Worm (Caenorhabditis elegans) whole organism, L2 larva: Measurements from ENCODE around the gene gcc-1.

ENCODE experiments used
- C34F6.9 ChIP-seq: fragments of 150-350 bp; optimal IDR thresholded peaks from 2 replicates; lab custom pipeline; 2014; ENCODE audit warnings: missing biosample characterization, missing genetic modification characterization
- Y55F3AM.14 ChIP-seq: fragments of 200-800 bp; sonication (Bioruptor generic); optimal IDR thresholded peaks from 2 replicates; lab custom pipeline; 2018; ENCODE audit warnings: mild to moderate bottlenecking, missing genetic modification characterization, missing compliant biosample characterization
- blmp-1 ChIP-seq: sonication (generic microtip); optimal IDR thresholded peaks from 2 replicates; lab custom pipeline; 2017; ENCODE audit warnings: missing genetic modification characterization, mild to moderate bottlenecking, missing compliant biosample characterization, antibody characterized with exemption, moderate library complexity; ENCODE audit not compliant: insufficient read depth
- ceh-16 ChIP-seq: fragments of 150-350 bp; optimal IDR thresholded peaks from 2 replicates; lab custom pipeline; 2014; ENCODE audit warnings: missing biosample characterization, missing genetic modification characterization
- ceh-82 ChIP-seq: fragments of 150-350 bp; optimal IDR thresholded peaks from 2 replicates; lab custom pipeline; 2014; ENCODE audit warnings: missing biosample characterization, missing genetic modification characterization
- crh-2 ChIP-seq: sonication (generic microtip); optimal IDR thresholded peaks from 2 replicates; lab custom pipeline; 2017; ENCODE audit warnings: missing biosample characterization, missing genetic modification characterization
- dmd-4 ChIP-seq: sonication (generic microtip); optimal IDR thresholded peaks from 2 replicates; lab custom pipeline; 2017; ENCODE audit warnings: missing biosample characterization, missing genetic modification characterization
- egl-27 ChIP-seq: sonication (generic microtip); optimal IDR thresholded peaks from 3 replicates; lab custom pipeline; 2017; ENCODE audit warnings: missing biosample characterization, missing genetic modification reagents, missing genetic modification characterization
- elt-1 ChIP-seq: fragments of 150-350 bp; optimal IDR thresholded peaks from 2 replicates; lab custom pipeline; 2014; ENCODE audit warnings: missing biosample characterization, missing genetic modification characterization
- elt-3 ChIP-seq: sonication (generic microtip); optimal IDR thresholded peaks from 2 replicates; lab custom pipeline; 2017; ENCODE audit warnings: missing biosample characterization, missing genetic modification characterization
- fos-1 ChIP-seq: fragments of 150-350 bp; optimal IDR thresholded peaks from 2 replicates; lab custom pipeline; 2014; ENCODE audit warnings: missing biosample characterization, missing genetic modification characterization
- lin-13 ChIP-seq: fragments of 150-350 bp; optimal IDR thresholded peaks from 2 replicates; lab custom pipeline; 2014; ENCODE audit warnings: missing biosample characterization, missing genetic modification reagents, missing genetic modification characterization
- lin-39 ChIP-seq: fragments of 150-350 bp; optimal IDR thresholded peaks from 2 replicates; lab custom pipeline; 2014; ENCODE audit warnings: missing biosample characterization, missing genetic modification reagents, missing genetic modification characterization
- lsy-2 ChIP-seq, 2 experiments: fragments of 150-350 bp in 1 of 2; sonication (generic microtip) in 1 of 2; optimal IDR thresholded peaks; 2 replicates each; lab custom pipeline; 2014 to 2017; ENCODE audit warnings: missing biosample characterization in 2 of 2, missing genetic modification characterization in 2 of 2
- nhr-12 ChIP-seq: fragments of 150-350 bp; optimal IDR thresholded peaks from 2 replicates; lab custom pipeline; 2014; ENCODE audit warnings: missing biosample characterization, missing genetic modification characterization
- nhr-129 ChIP-seq: fragments of 150-350 bp; optimal IDR thresholded peaks from 2 replicates; lab custom pipeline; 2014; ENCODE audit warnings: missing biosample characterization, missing genetic modification characterization
- nhr-23 ChIP-seq: fragments of 150-350 bp; optimal IDR thresholded peaks from 2 replicates; lab custom pipeline; 2014; ENCODE audit warnings: missing biosample characterization, missing genetic modification reagents, missing genetic modification characterization
- nhr-237 ChIP-seq: fragments of 150-350 bp; optimal IDR thresholded peaks from 2 replicates; lab custom pipeline; 2014; ENCODE audit warnings: missing biosample characterization, missing genetic modification characterization
- nhr-6 ChIP-seq: fragments of 150-350 bp; optimal IDR thresholded peaks from 2 replicates; lab custom pipeline; 2014; ENCODE audit warnings: missing biosample characterization, missing genetic modification characterization
- peb-1 ChIP-seq: fragments of 150-350 bp; optimal IDR thresholded peaks from 2 replicates; lab custom pipeline; 2014; ENCODE audit warnings: missing biosample characterization, missing genetic modification characterization
- sem-4 ChIP-seq: fragments of 150-350 bp; optimal IDR thresholded peaks from 2 replicates; lab custom pipeline; 2014; ENCODE audit warnings: missing biosample characterization, missing genetic modification reagents, missing genetic modification characterization
- skn-1 ChIP-seq: sonication (generic microtip); optimal IDR thresholded peaks from 2 replicates; lab custom pipeline; 2017; ENCODE audit warnings: missing biosample characterization, missing genetic modification characterization
- sma-3 ChIP-seq: sonication (generic microtip); optimal IDR thresholded peaks from 2 replicates; lab custom pipeline; 2016; ENCODE audit warnings: missing genetic modification reagents, missing genetic modification characterization, missing compliant biosample characterization
- sma-9 ChIP-seq, 2 experiments: fragments of 150-350 bp in 1 of 2; sonication (generic microtip) in 1 of 2; optimal IDR thresholded peaks; 2 replicates each; lab custom pipeline; 2014 to 2016; ENCODE audit warnings: missing genetic modification characterization in 2 of 2, mild to moderate bottlenecking in 1 of 2, missing biosample characterization in 1 of 2, missing compliant biosample characterization in 1 of 2, missing genetic modification reagents in 1 of 2, moderate library complexity in 1 of 2
- unc-62 ChIP-seq: fragments of 150-350 bp; optimal IDR thresholded peaks from 2 replicates; lab custom pipeline; 2014; ENCODE audit warnings: missing biosample characterization, missing genetic modification reagents, missing genetic modification characterization
- zag-1 ChIP-seq: fragments of 150-350 bp; optimal IDR thresholded peaks from 2 replicates; lab custom pipeline; 2014; ENCODE audit warnings: missing biosample characterization, missing genetic modification characterization
- ztf-11 ChIP-seq: sonication (generic microtip); optimal IDR thresholded peaks from 2 replicates; lab custom pipeline; 2017; ENCODE audit warnings: missing biosample characterization, missing genetic modification characterization
- ztf-4 ChIP-seq: fragments of 150-350 bp; optimal IDR thresholded peaks from 2 replicates; lab custom pipeline; 2014; ENCODE audit warnings: missing biosample characterization, missing genetic modification characterization

gcc-1 gene

DNA sequence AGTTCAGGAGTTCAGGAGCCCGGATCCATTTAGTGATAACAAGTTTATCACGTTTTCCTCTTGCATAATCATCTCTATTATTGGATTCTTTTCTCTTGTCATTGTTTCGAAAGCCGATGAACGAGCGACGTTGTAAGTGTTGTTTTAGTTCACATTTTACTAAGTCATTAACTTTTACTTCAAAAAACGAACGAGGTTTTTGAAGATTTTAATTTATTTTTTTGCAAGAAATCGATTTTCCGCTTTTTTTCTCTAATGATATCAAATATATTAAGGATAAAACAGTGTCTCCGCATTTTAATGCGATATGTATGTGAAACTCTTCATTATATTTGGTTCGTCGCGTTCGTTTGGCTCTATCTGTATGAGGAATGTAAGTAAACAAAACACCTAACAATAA, 45.0 kb downstream of the gcc-1 start, which contains the start of gene F28B4.1:
Gene F28B4.1, plus strand, starts transcription at position 301 of the 400 bp plus-strand sequence.
- TF ChIP-seq ceh-82 (tag; lab: Kevin White, UChicago), result no peak
- TF ChIP-seq Y55F3AM.14 (GFP tag; lab: Kevin White, UChicago), result no peak
- TF ChIP-seq elt-3 (tag; lab: Kevin White, UChicago), result no peak
- TF ChIP-seq crh-2 (tag; lab: Kevin White, UChicago), result no peak
- no peak for TF ChIP-seq peb-1
- TF ChIP-seq lin-13, result no peak
- TF ChIP-seq sma-3 (GFP tag; lab: Kevin White, UChicago), result no peak
- TF ChIP-seq nhr-6 (tag; lab: Kevin White, UChicago), result no peak
- TF ChIP-seq zag-1 (tag; lab: Kevin White, UChicago), result no peak
- no peak for TF ChIP-seq egl-27 (tag; lab: Kevin White, UChicago)
- TF ChIP-seq sma-9 (GFP tag; optimal IDR thresholded peaks at IDR 0.05; lab: Kevin White, UChicago), result no peak
- no peak for TF ChIP-seq sma-9 (tag; optimal IDR thresholded peaks at IDR 0.05; lab: Kevin White, UChicago)
- TF ChIP-seq nhr-129 (tag; lab: Kevin White, UChicago), result no peak
- TF ChIP-seq nhr-237 (tag; lab: Kevin White, UChicago), result no peak
- no peak for TF ChIP-seq nhr-23 (tag; lab: Kevin White, UChicago)

DNA sequence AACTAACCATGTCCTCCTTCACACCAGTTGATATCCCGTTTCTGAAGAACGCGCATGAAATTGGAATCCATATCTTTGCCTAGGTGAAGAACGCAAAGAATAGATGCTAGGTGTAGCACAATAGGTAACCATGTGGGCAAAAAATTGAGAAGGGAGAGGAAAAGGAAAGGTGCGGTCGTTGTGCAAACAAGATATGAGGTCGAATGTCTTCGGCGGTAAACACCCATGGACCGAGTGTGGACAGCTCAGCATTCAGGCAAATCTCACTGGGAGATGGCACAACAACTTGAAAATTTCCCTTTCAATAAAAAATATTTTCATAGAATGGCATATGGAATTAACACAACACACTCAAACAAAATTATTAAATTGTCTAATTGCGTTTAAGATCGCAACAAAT, 49.8 kb downstream of the gcc-1 start, which contains the start of gene F28B4.4:
Gene F28B4.4, minus strand, starts transcription at position 101 of the 400 bp plus-strand sequence.
- no peak for TF ChIP-seq blmp-1 (tag; lab: Kevin White, UChicago)
- no peak for TF ChIP-seq ztf-4 (tag; lab: Kevin White, UChicago)
- no peak for TF ChIP-seq crh-2 (tag; lab: Kevin White, UChicago)
- no peak for TF ChIP-seq ceh-16
- TF ChIP-seq lsy-2 (tag; optimal IDR thresholded peaks at IDR 0.05; lab: Kevin White, UChicago), result no peak
- no peak for TF ChIP-seq elt-1 (tag; lab: Kevin White, UChicago)
- no peak for TF ChIP-seq Y55F3AM.14 (GFP tag; lab: Kevin White, UChicago)
- no peak for TF ChIP-seq C34F6.9 (tag; lab: Kevin White, UChicago)
- TF ChIP-seq fos-1, result no peak
- no peak for TF ChIP-seq nhr-237 (tag; lab: Kevin White, UChicago)
- no peak for TF ChIP-seq lin-39 (tag; lab: Kevin White, UChicago)
- TF ChIP-seq ztf-11 (tag; lab: Kevin White, UChicago), result no peak
- TF ChIP-seq nhr-23 (tag; lab: Kevin White, UChicago), result no peak
- TF ChIP-seq unc-62 (GFP tag; lab: Kevin White, UChicago), result no peak
- no peak for TF ChIP-seq nhr-129 (tag; lab: Kevin White, UChicago)
- no peak for TF ChIP-seq nhr-12 (tag; lab: Kevin White, UChicago)
- TF ChIP-seq elt-3 (tag; lab: Kevin White, UChicago), result no peak
- no peak for TF ChIP-seq skn-1
- TF ChIP-seq sem-4 (tag; lab: Kevin White, UChicago), result no peak
- TF ChIP-seq dmd-4 (tag; lab: Kevin White, UChicago), result no peak
